Fruit fly (Drosophila melanogaster) whole organism, embryonic: ENCODE data around the gene CG14194.

Experiments
- Atf6 ChIP-seq: fragments of 200-800 bp; sonication (Bioruptor generic); IDR thresholded peaks from 2 replicates; pipeline ENCODE4 v1.3.6; 2022; ENCODE audit warnings: missing biosample characterization, missing genetic modification characterization
- B-H1 ChIP-seq: fragments of 200-800 bp; sonication (Bioruptor generic); IDR thresholded peaks from 3 replicates; pipeline ENCODE4 v1.3.6; 2022; ENCODE audit warnings: missing biosample characterization, missing genetic modification characterization
- CG10209 ChIP-seq: fragments of 200-800 bp; sonication (Bioruptor generic); optimal IDR thresholded peaks from 3 replicates; lab custom pipeline; 2017; ENCODE audit warnings: missing biosample characterization, mild to moderate bottlenecking, missing genetic modification characterization, missing genetic modification reagents
- CG10462 ChIP-seq: fragments of 200-800 bp; sonication (Bioruptor generic); optimal IDR thresholded peaks from 2 replicates; lab custom pipeline; 2016; ENCODE audit warnings: missing biosample characterization, missing genetic modification characterization
- CG10654 ChIP-seq: fragments of 200-800 bp; sonication (Bioruptor generic); optimal IDR thresholded peaks from 2 replicates; lab custom pipeline; 2016; ENCODE audit warnings: missing biosample characterization, missing genetic modification characterization
- CG12104 ChIP-seq: fragments of 200-800 bp; sonication (Bioruptor generic); optimal IDR thresholded peaks from 3 replicates; lab custom pipeline; 2016; ENCODE audit warnings: missing biosample characterization, missing genetic modification characterization
- CG12659 ChIP-seq: fragments of 200-800 bp; sonication (Bioruptor generic); optimal IDR thresholded peaks from 3 replicates; lab custom pipeline; 2017; ENCODE audit warnings: mild to moderate bottlenecking, missing biosample characterization, missing genetic modification reagents, missing genetic modification characterization
- CG13624 ChIP-seq: fragments of 200-800 bp; sonication (Bioruptor generic); optimal IDR thresholded peaks from 2 replicates; lab custom pipeline; 2016; ENCODE audit warnings: missing biosample characterization, missing genetic modification characterization
- CG18476 ChIP-seq: fragments of 200-800 bp; sonication (Bioruptor generic); optimal IDR thresholded peaks from 2 replicates; lab custom pipeline; 2016; ENCODE audit warnings: missing biosample characterization, mild to moderate bottlenecking, missing genetic modification characterization
- CG18619 ChIP-seq: fragments of 200-800 bp; sonication (Bioruptor generic); optimal IDR thresholded peaks from 3 replicates; lab custom pipeline; 2017; ENCODE audit warnings: missing biosample characterization, mild to moderate bottlenecking, missing genetic modification characterization
- CG2116 ChIP-seq: fragments of 200-800 bp; sonication (Bioruptor generic); optimal IDR thresholded peaks from 3 replicates; lab custom pipeline; 2018; ENCODE audit warnings: missing biosample characterization, mild to moderate bottlenecking, missing genetic modification characterization
- CG2120 ChIP-seq: fragments of 200-800 bp; sonication (Bioruptor generic); optimal IDR thresholded peaks from 3 replicates; lab custom pipeline; 2016; ENCODE audit warnings: missing biosample characterization, missing genetic modification characterization
- CG2889 ChIP-seq: fragments of 200-800 bp; sonication (Bioruptor generic); IDR thresholded peaks from 3 replicates; pipeline ENCODE4 v1.3.6; 2022; ENCODE audit warnings: missing biosample characterization, missing genetic modification characterization
- CG31441 ChIP-seq: fragments of 200-800 bp; sonication (Bioruptor generic); IDR thresholded peaks from 2 replicates; pipeline ENCODE4 v1.3.6; 2022; ENCODE audit warnings: missing biosample characterization, missing genetic modification characterization
- CG32532 ChIP-seq: fragments of 200-800 bp; sonication (Bioruptor generic); IDR thresholded peaks from 2 replicates; pipeline ENCODE4 v1.3.6; 2022; ENCODE audit warnings: missing biosample characterization, missing genetic modification characterization
- CG32772 ChIP-seq: fragments of 200-800 bp; sonication (Bioruptor generic); IDR thresholded peaks from 2 replicates; pipeline ENCODE4 v1.3.6; 2022; ENCODE audit warnings: missing biosample characterization, missing genetic modification characterization
- CG33557 ChIP-seq: fragments of 200-800 bp; sonication (Bioruptor generic); optimal IDR thresholded peaks from 2 replicates; lab custom pipeline; 2019; ENCODE audit warnings: missing biosample characterization, mild to moderate bottlenecking, missing genetic modification characterization, moderate library complexity
- CG6791 ChIP-seq: fragments of 200-800 bp; sonication (Bioruptor generic); IDR thresholded peaks from 3 replicates; pipeline ENCODE4 v1.3.6; 2022; ENCODE audit warnings: missing biosample characterization, missing genetic modification characterization; ENCODE audit not compliant: partially characterized antibody
- CG7556 ChIP-seq: fragments of 200-800 bp; sonication (Bioruptor generic); optimal IDR thresholded peaks from 2 replicates; lab custom pipeline; 2017; ENCODE audit warnings: missing biosample characterization, mild to moderate bottlenecking, missing genetic modification characterization
- CG7987 ChIP-seq: fragments of 200-800 bp; sonication (Bioruptor generic); optimal IDR thresholded peaks from 2 replicates; lab custom pipeline; 2018; ENCODE audit warnings: missing biosample characterization, mild to moderate bottlenecking, missing genetic modification characterization, moderate library complexity
- D19A ChIP-seq: fragments of 200-800 bp; optimal IDR thresholded peaks from 3 replicates; lab custom pipeline; 2019; ENCODE audit warnings: missing biosample characterization, mild to moderate bottlenecking, missing genetic modification characterization, moderate library complexity
- Drgx ChIP-seq: fragments of 200-800 bp; sonication (Bioruptor generic); IDR thresholded peaks from 2 replicates; pipeline ENCODE4 v1.3.6; 2022; ENCODE audit warnings: missing biosample characterization, missing genetic modification characterization
- Ets65A ChIP-seq: fragments of 200-800 bp; sonication (Bioruptor generic); peaks from one replicate; lab custom pipeline; 2016; ENCODE audit warnings: missing biosample characterization, missing genetic modification characterization
- Lpt ChIP-seq: fragments of >200 bp; optimal IDR thresholded peaks from 2 replicates; lab custom pipeline; 2018; ENCODE audit warnings: missing biosample characterization, missing genetic modification characterization
- Med ChIP-seq: fragments of 200-800 bp; sonication (Bioruptor generic); peaks from one replicate; lab custom pipeline; 2016; ENCODE audit warnings: missing biosample characterization, missing genetic modification characterization, mild to moderate bottlenecking, inconsistent platforms, moderate library complexity
- Oli ChIP-seq: fragments of 200-800 bp; sonication (Bioruptor generic); optimal IDR thresholded peaks from 2 replicates; lab custom pipeline; 2018; ENCODE audit warnings: missing biosample characterization, mild to moderate bottlenecking, missing genetic modification characterization, moderate library complexity
- Xbp1 ChIP-seq: fragments of 200-800 bp; sonication (Bioruptor generic); optimal IDR thresholded peaks from 3 replicates; lab custom pipeline; 2016; ENCODE audit warnings: missing biosample characterization, mild to moderate bottlenecking, missing genetic modification characterization
- ase ChIP-seq: fragments of 200-800 bp; sonication (Bioruptor generic); IDR thresholded peaks from 3 replicates; pipeline ENCODE4 v1.3.6; 2022; ENCODE audit warnings: missing biosample characterization, missing genetic modification characterization
- bigmax ChIP-seq: fragments of 200-800 bp; sonication (Bioruptor generic); optimal IDR thresholded peaks from 2 replicates; lab custom pipeline; 2018; ENCODE audit warnings: missing biosample characterization, mild to moderate bottlenecking, missing genetic modification characterization
- ci ChIP-seq: fragments of 200-800 bp; sonication (Bioruptor generic); IDR thresholded peaks from 3 replicates; pipeline ENCODE4 v1.3.6; 2022; ENCODE audit warnings: missing biosample characterization, missing genetic modification characterization
- cwo ChIP-seq: fragments of 200-800 bp; sonication (Bioruptor generic); optimal IDR thresholded peaks from 3 replicates; lab custom pipeline; 2017; ENCODE audit warnings: missing biosample characterization, missing genetic modification characterization, mild to moderate bottlenecking, moderate library complexity, missing genetic modification reagents
- eve ChIP-seq, 2 experiments: fragments of >200 bp; optimal IDR thresholded peaks; 2 replicates each; lab custom pipeline; 2017; ENCODE audit warnings: missing biosample characterization in 2 of 2, missing genetic modification characterization in 2 of 2
- fd3F ChIP-seq: fragments of 200-800 bp; sonication (Bioruptor generic); optimal IDR thresholded peaks from 2 replicates; lab custom pipeline; 2018; ENCODE audit warnings: missing biosample characterization, mild to moderate bottlenecking, missing genetic modification characterization, moderate library complexity
- h ChIP-seq: fragments of >200 bp; optimal IDR thresholded peaks from 2 replicates; lab custom pipeline; 2017
- lilli ChIP-seq: fragments of 200-800 bp; sonication (Bioruptor generic); optimal IDR thresholded peaks from 3 replicates; lab custom pipeline; 2016; ENCODE audit warnings: missing biosample characterization, missing genetic modification characterization
- otp ChIP-seq: fragments of 200-800 bp; sonication (Bioruptor generic); IDR thresholded peaks from 3 replicates; pipeline ENCODE4, ENCODE4 v1.3.6; 2022; ENCODE audit warnings: missing biosample characterization, missing genetic modification characterization
- ro ChIP-seq: fragments of 200-800 bp; sonication (Bioruptor generic); IDR thresholded peaks from 2 replicates; pipeline ENCODE4 v1.3.6; 2022; ENCODE audit warnings: missing biosample characterization, missing genetic modification characterization
- scrt ChIP-seq: fragments of 200-800 bp; sonication (Bioruptor generic); optimal IDR thresholded peaks from 2 replicates; lab custom pipeline; 2018; ENCODE audit warnings: missing biosample characterization, mild to moderate bottlenecking, missing genetic modification characterization, moderate library complexity
- sens ChIP-seq: fragments of 200-800 bp; sonication (Bioruptor generic); peaks from one replicate; lab custom pipeline; 2016; ENCODE audit warnings: missing biosample characterization, missing genetic modification characterization
- sens-2 ChIP-seq: fragments of 200-800 bp; sonication (Bioruptor generic); IDR thresholded peaks from 2 replicates; pipeline ENCODE4 v1.3.6; 2022; ENCODE audit warnings: missing biosample characterization, missing genetic modification characterization
- slbo ChIP-seq: fragments of 200-800 bp; sonication (Bioruptor generic); IDR thresholded peaks from 2 replicates; pipeline ENCODE4 v1.3.6; 2022; ENCODE audit warnings: missing biosample characterization, missing genetic modification characterization
- slou ChIP-seq: fragments of 200-800 bp; sonication (Bioruptor generic); optimal IDR thresholded peaks from 3 replicates; lab custom pipeline; 2016; ENCODE audit warnings: missing biosample characterization, missing genetic modification characterization
- tio ChIP-seq: fragments of 200-800 bp; sonication (Bioruptor generic); optimal IDR thresholded peaks from 2 replicates; lab custom pipeline; 2017; ENCODE audit warnings: missing biosample characterization, missing genetic modification characterization, inconsistent platforms
- ttk ChIP-seq: fragments of 200-800 bp; sonication (Bioruptor generic); IDR thresholded peaks from 2 replicates; pipeline ENCODE4 v2.1.2; 2022; ENCODE audit warnings: missing biosample characterization, missing genetic modification characterization
- wek ChIP-seq: fragments of 200-800 bp; sonication (Bioruptor generic); optimal IDR thresholded peaks from 3 replicates; lab custom pipeline; 2018; ENCODE audit warnings: missing biosample characterization, mild to moderate bottlenecking, missing genetic modification characterization, moderate library complexity
- wor ChIP-seq: fragments of 200-800 bp; sonication (Bioruptor generic); IDR thresholded peaks from 2 replicates; pipeline ENCODE4 v1.3.6; 2022; ENCODE audit warnings: missing biosample characterization, missing genetic modification characterization

CG14194 gene

DNA sequence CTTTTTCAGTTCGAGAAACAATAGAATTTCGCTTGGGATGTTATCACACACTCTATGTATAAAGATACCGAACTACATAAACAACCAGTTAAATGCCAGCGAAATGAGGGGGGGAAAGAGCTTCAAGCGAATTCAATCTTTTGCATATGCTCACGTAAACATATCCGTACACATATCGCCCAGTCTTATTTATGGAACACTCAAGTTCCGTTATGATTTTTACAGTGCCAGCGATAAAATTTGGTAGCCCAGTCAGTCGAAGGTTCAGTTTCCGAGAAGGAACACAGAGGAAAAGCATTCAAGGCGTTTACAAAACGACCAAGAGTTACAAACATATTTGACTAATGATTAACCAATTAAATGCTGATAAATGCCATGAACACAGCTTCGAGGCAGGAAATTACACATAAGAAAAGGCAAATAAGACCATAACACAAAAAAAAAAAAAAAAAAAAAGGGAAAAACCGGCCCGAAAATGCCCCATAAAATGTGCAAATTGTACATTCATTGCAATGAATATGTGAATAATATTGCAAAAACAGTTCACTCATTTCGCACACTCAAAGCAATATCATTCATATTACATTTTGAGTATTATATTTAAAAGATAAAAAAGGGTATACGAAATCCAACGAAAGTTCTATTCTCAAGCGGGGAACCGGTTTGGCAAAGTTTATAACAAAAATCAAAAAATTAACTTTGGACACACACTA, 44.4 kb upstream of the CG14194 start:
- TF ChIP-seq cwo (GFP tag; lab: Kevin White, UChicago) = no peak
- peak; percentile 52 for TF ChIP-seq sens (GFP tag; lab: Kevin White, UChicago)
- TF ChIP-seq slbo = 0 out of 2 replicates have a peak, but pooled peaks have one; percentile 5
- no peak for TF ChIP-seq tio (GFP tag; lab: Kevin White, UChicago)
- peak; percentile 26 for TF ChIP-seq D19A (tag; lab: Kevin White, UChicago)
- TF ChIP-seq CG2120 (GFP tag; lab: Kevin White, UChicago) = peak; percentile 48
- TF ChIP-seq Med = peak; percentile 28
- TF ChIP-seq Ets65A = peak; percentile 40

- TF ChIP-seq CG6791 (GFP tag; lab: Robert Waterston, UW) (0 out of 3 replicates have a peak, but pooled peaks have one; percentile 24), ci (no peak), scrt (no peak), Drgx (0 out of 2 replicates have a peak, but pooled peaks have one; percentile 21), CG13624 (GFP tag; lab: Kevin White, UChicago) (no peak)
- TF ChIP-seq, all 482 proteins: peak for 2
Observed at dm6 chrX:19149511-19149876, 43.9 kb upstream of the CG14194 start.

dm6 chrX:19152570-19153287, 40.6 kb upstream of the CG14194 start:
- peak; percentile 25 for TF ChIP-seq CG18619
- peak; percentile 57 for TF ChIP-seq CG7556 (GFP tag; lab: Kevin White, UChicago)
- TF ChIP-seq CG32772 (GFP tag; lab: Robert Waterston, UW) = peak; percentile 18; the same call in 1 of the 2 replicates
- TF ChIP-seq CG33557 (GFP tag; lab: Kevin White, UChicago) = peak; percentile 21
- TF ChIP-seq Lpt (GFP tag; lab: Kevin White, UChicago) = no peak
- TF ChIP-seq eve (GFP tag; optimal IDR thresholded peaks at IDR 0.05; lab: Kevin White, UChicago) = peak in 1 of 2 experiments; percentile 77
- TF ChIP-seq CG10654 (GFP tag; lab: Kevin White, UChicago) = peak; percentile 49
- TF ChIP-seq ase = 0 out of 3 replicates have a peak, but pooled peaks have one; percentile 48
- peak; percentile 32 for TF ChIP-seq CG10462 (GFP tag; lab: Kevin White, UChicago)
- TF ChIP-seq CG18476 (GFP tag; lab: Kevin White, UChicago) = peak; percentile 7
- TF ChIP-seq CG12659 (GFP tag; lab: Kevin White, UChicago) = peak; percentile 48
- TF ChIP-seq CG12104 (GFP tag; lab: Kevin White, UChicago) = peak; percentile 61
- TF ChIP-seq ro (GFP tag; lab: Robert Waterston, UW) = 0 out of 2 replicates have a peak, but pooled peaks have one; percentile 13
- peak; percentile 2 for TF ChIP-seq CG2116 (GFP tag; lab: Kevin White, UChicago)
- no peak for TF ChIP-seq wek
- TF ChIP-seq fd3F (GFP tag; lab: Kevin White, UChicago) = peak; percentile 43
- TF ChIP-seq CG2889 (GFP tag; lab: Robert Waterston, UW) = 0 out of 3 replicates have a peak, but pooled peaks have one; percentile 10
- TF ChIP-seq CG7987 = no peak
- peak; percentile 77 for TF ChIP-seq Oli
- TF ChIP-seq sens-2 (GFP tag; lab: Robert Waterston, UW) = peak; percentile 15; the same call in 1 of the 2 replicates
- peak; percentile 59 for TF ChIP-seq Xbp1 (GFP tag; lab: Kevin White, UChicago)
- TF ChIP-seq ttk (GFP tag; lab: Robert Waterston, UW) = peak; percentile 29; the same call in 1 of the 2 replicates
- peak; percentile 35 for TF ChIP-seq lilli (GFP tag; lab: Kevin White, UChicago)
- peak; percentile 47; the same call in 1 of the 3 replicates for TF ChIP-seq otp (GFP tag; lab: Robert Waterston, UW)
- peak; percentile 45; the same call in 2 of the 3 replicates for TF ChIP-seq B-H1
- no peak for TF ChIP-seq bigmax (GFP tag; lab: Kevin White, UChicago)
- no peak for TF ChIP-seq slou (GFP tag; lab: Kevin White, UChicago)
- TF ChIP-seq wor (GFP tag; lab: Robert Waterston, UW) = peak; percentile 27; the same call in 1 of the 2 replicates
- peak; percentile 50 for TF ChIP-seq CG10209 (GFP tag; lab: Kevin White, UChicago)
- peak; percentile 73 for TF ChIP-seq CG31441 (GFP tag; lab: Robert Waterston, UW)
- TF ChIP-seq Atf6 (GFP tag; lab: Robert Waterston, UW) = peak; percentile 35; the same call in 1 of the 2 replicates
- no peak for TF ChIP-seq h (lab: Kevin White, UChicago)
- 0 out of 2 replicates have a peak, but pooled peaks have one; percentile 16 for TF ChIP-seq CG32532
